Fruit fly (Drosophila melanogaster): ENCODE data around the gene Tim9b.

Tim9b gene

DNA sequence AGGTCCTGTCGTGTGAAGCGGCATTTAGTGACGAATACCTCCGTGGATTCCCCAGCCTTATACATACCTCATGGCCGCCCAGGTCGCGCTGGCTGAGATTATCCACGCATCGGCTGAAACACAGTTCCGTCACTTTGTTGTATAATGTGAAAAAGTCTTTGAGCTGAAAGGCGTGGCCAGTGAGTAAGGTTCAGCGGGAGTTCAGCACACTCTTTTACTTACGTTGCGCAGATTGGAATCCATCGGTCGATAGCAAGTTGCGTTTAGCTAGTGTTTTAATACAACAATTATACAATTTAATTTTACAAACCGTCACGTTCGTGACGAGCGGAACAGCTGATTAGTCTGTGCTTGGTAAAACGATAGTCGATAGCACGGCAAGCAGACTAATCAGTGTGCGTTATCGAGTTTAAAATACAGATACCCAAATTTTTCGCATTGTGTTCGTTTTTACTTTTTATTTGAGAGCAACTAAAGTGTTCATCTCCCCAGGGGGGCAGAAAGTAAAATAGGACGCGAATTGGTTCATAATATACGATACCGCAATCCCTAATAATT lies at the start of gene Tim9b, which contains the start of gene Pstk:
Gene Tim9b, minus strand, starts transcription at position 355 of the 558 bp plus-strand sequence.
Gene Pstk, minus strand, starts transcription at position 355 of the 558 bp plus-strand sequence.
- TF ChIP-seq Dll (optimal IDR thresholded peaks at IDR 0.05) = no peak
- no peak for TF ChIP-seq usp (GFP tag; optimal IDR thresholded peaks at IDR 0.05)
- TF ChIP-seq CG8478 (optimal IDR thresholded peaks at IDR 0.05) = no peak
- no peak for TF ChIP-seq EcR (GFP tag; optimal IDR thresholded peaks at IDR 0.05)
- no peak for TF ChIP-seq pan (optimal IDR thresholded peaks at IDR 0.05)
- no peak for TF ChIP-seq psq (optimal IDR thresholded peaks at IDR 0.05)

DNA sequence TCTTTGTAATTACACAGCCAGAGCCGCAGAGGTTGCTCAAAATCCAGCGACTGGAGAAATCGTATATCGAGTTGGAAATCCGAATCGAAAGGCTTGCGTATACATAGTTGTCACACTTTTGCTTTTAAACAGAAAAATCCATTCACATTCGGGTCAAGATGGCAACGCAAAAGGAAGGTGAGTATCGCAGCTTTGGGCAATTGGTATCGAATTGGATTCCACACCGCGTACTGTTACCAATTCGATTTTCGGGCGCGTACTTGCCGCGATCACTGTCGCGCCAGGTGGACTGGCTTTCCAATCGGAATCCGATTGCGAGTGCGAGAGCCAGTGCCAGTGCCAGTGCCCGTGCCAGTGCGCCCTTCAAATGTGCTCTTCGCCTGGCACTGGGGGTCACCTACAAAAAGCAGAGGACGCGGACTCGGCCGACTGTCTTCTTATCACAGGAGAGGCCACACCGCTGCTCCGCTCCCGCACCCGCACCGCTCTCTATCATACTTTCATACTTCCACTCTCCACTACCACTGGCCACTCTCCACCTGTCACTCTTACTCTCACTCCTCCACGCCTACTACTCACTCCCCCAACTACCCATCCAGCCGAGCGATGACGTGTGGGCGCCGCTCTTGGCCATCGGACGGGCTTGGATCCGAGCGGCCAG lies 49.2 kb upstream of the Tim9b start:
- TF ChIP-seq pan (optimal IDR thresholded peaks at IDR 0.05) (no peak), psq (optimal IDR thresholded peaks at IDR 0.05) (no peak), usp (GFP tag; optimal IDR thresholded peaks at IDR 0.05) (no peak), CG8478 (optimal IDR thresholded peaks at IDR 0.05) (no peak), Dll (optimal IDR thresholded peaks at IDR 0.05) (no peak), EcR (GFP tag; optimal IDR thresholded peaks at IDR 0.05) (no peak)

DNA sequence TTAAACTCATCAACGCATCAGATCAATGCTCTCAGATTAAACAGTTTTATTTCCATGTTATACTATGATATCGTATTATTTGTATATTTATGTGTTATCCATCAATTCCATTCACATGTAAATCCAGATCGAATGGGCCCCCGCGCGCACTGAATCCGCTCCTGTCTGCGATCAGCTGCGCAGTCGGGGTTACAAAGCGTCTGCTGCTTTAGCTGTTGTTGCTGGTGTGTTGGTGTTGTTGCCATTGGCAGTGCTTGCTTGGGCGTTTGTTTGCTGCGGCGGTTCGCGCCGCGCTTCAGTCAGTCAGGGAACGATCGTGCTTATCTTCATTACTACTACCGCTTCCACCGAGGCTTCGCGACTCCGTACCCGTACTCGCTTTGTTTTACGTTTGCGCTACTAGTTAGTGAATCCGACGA lies 48.7 kb upstream of the Tim9b start, which contains the start of gene Zw:
Gene Zw, plus strand, starts transcription at position 262 of the 419 bp plus-strand sequence.
- TF ChIP-seq Dll (optimal IDR thresholded peaks at IDR 0.05) (peak; percentile 14), pan (optimal IDR thresholded peaks at IDR 0.05) (no peak)

dm6 chrX:19665684-19666141 lies 47.4 kb upstream of the Tim9b start:
- TF ChIP-seq Dll (optimal IDR thresholded peaks at IDR 0.05) (peak; percentile 19), pan (optimal IDR thresholded peaks at IDR 0.05) (no peak), EcR (GFP tag; optimal IDR thresholded peaks at IDR 0.05) (no peak)

DNA sequence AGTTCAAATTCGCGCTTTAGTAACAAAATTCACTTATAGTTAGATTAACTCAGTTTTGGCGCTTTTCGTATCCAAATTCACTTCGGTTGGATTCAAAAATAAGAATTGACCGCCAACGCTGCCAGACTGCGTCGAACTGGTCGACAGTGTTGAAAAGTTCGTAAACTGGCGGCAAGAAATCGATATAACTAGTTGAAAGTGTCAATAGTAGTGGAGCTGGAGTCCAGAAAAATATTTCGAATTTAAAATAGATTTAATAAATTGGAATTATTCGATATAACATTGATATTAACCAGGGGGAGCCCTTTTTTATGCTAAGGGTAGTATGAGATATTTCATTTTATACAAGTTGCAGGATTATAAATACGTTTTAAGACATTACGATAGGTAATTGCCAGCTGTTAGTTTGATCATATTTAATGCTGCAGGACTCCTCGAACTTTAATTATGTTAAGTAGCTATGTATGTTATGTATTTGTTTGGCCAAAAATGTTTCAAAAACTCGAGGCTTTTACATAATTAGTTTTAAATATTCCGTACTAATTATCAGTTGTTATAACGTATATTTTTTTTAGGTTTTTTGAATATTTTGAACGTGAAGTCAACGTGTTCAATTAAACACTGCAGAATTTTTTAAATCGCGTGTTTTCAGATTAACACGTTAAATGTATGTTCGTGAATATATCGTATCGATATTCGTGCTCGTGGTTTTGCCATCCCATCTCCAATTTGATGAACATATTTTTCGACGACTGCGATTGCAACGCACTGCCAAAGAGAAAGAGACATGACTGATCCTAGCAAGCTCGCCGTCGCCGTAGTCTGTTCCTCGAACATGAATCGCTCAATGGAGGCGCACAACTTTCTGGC lies 45.8 kb upstream of the Tim9b start, which contains the start of the genes CG14223 and Ssu72:
Gene CG14223, minus strand, starts transcription at position 113 of the 870 bp plus-strand sequence.
Gene Ssu72, plus strand, starts transcription at position 703 of the 870 bp plus-strand sequence.
- no peak for TF ChIP-seq EcR (GFP tag; optimal IDR thresholded peaks at IDR 0.05)
- TF ChIP-seq psq (optimal IDR thresholded peaks at IDR 0.05) = no peak
- TF ChIP-seq pan (optimal IDR thresholded peaks at IDR 0.05) = no peak
- no peak for TF ChIP-seq CG8478 (optimal IDR thresholded peaks at IDR 0.05)
- no peak for TF ChIP-seq usp (GFP tag; optimal IDR thresholded peaks at IDR 0.05)

- TF ChIP-seq Dll (optimal IDR thresholded peaks at IDR 0.05) (peak; percentile 2), usp (GFP tag; optimal IDR thresholded peaks at IDR 0.05) (no peak)
Observed at dm6 chrX:19663196-19663858, 45.0 kb upstream of the Tim9b start.

DNA sequence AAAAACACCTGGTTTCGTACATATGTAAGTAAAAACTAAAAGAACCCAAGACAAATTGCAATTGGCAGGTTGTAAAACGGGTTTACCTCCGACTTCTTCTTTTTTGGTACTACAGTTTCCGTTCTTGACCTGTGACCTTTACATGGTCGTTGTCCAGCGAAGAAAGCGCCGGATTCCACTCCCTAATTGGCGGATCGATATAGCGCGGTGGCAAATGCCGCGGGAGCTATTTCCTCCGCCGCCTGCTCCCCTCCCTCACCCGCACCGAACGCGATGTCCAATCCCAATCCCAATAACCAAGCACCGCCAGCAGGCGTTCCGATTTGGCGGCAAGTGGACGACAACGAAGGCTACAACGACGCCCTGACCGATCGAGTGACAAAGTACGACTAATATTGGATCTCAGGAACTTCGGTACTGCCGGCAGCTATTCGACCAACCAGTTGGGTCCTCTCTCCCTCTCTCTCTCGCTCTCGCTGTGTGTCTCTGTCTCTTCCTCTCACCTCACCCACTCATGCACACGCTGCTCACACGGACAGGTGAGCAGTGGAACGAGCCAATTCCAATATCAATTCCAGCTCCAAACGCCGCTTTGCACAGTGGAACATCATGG lies 44.4 kb upstream of the Tim9b start:
- TF ChIP-seq Dll (optimal IDR thresholded peaks at IDR 0.05) = peak; percentile 53
- TF ChIP-seq CG8478 (optimal IDR thresholded peaks at IDR 0.05) = no peak

- no peak for TF ChIP-seq Dll (optimal IDR thresholded peaks at IDR 0.05)
- no peak for TF ChIP-seq CG8478 (optimal IDR thresholded peaks at IDR 0.05)
- no peak for TF ChIP-seq usp (GFP tag; optimal IDR thresholded peaks at IDR 0.05)
- TF ChIP-seq EcR (GFP tag; optimal IDR thresholded peaks at IDR 0.05) = no peak
- TF ChIP-seq pan (optimal IDR thresholded peaks at IDR 0.05) = no peak
- no peak for TF ChIP-seq psq (optimal IDR thresholded peaks at IDR 0.05)
Observed at dm6 chrX:19651757-19652419, 33.6 kb upstream of the Tim9b start, which contains the start of the genes Ranbp21 and Elys. TSS of gene Ranbp21 (minus strand) at chrX:19652269. TSS of gene Elys (plus strand) at chrX:19652305.

DNA sequence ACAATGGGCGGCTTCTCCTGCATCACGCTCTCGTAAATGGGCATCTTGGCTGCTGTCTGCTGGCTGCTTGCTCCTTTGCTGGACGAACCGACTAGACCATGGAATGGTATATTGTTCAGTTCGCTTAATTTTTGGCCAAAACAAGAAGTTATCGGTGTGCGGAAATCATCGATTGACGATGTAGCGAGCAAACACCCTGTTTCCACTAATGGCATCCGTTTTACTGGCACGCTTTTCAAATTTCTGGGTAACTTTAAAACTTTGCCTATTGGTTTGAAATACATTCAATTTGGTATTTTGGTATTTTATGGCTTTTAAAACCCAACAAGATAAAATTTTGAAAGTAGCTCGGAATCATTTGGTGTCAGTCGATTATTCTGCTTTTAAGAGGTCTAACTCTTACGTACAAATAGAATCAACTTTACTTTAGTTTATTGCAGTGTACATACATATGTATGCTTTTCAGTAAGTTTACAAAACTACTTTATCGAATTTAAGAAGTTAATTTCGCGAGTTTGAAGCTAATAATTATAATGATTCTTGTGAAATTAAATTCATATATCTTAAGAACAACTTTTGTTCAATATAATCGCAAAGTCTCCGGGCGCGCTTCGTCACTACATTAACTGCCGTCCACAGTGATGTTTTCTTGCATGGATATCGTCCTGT lies 27.7 kb upstream of the Tim9b start, which contains the start of gene Arp10:
Gene Arp10, minus strand, starts transcription at position 304 of the 669 bp plus-strand sequence.
- no peak for TF ChIP-seq Dll (optimal IDR thresholded peaks at IDR 0.05)
- no peak for TF ChIP-seq CG8478 (optimal IDR thresholded peaks at IDR 0.05)
- TF ChIP-seq usp (GFP tag; optimal IDR thresholded peaks at IDR 0.05) = no peak
- TF ChIP-seq EcR (GFP tag; optimal IDR thresholded peaks at IDR 0.05) = no peak

dm6 chrX:19642819-19643504 lies 24.6 kb upstream of the Tim9b start, which contains the start of the genes CG12237 and Sec61gamma:
TSS of gene CG12237 (minus strand) at chrX:19642869.
TSS of gene Sec61gamma (plus strand) at chrX:19643327.
- TF ChIP-seq EcR (GFP tag; optimal IDR thresholded peaks at IDR 0.05) (no peak), usp (GFP tag; optimal IDR thresholded peaks at IDR 0.05) (no peak), Dll (optimal IDR thresholded peaks at IDR 0.05) (no peak), psq (optimal IDR thresholded peaks at IDR 0.05) (no peak), pan (optimal IDR thresholded peaks at IDR 0.05) (no peak), CG8478 (optimal IDR thresholded peaks at IDR 0.05) (no peak)

Measured in whole organism.